Worm (Caenorhabditis elegans) whole organism, L4 larva: ENCODE results near the gene srh-213.
A peak's percentile ranks its signal among the peaks of the same experiment; 100 is the strongest.

Experiments used
- D1046.2 ChIP-seq: fragments of 200-800 bp; sonication (Bioruptor generic); IDR thresholded peaks from 2 replicates; pipeline ENCODE4 v1.3.6; 2022; ENCODE audit warnings: missing genetic modification characterization, missing compliant biosample characterization
- F44E2.7 ChIP-seq: fragments of 200-800 bp; sonication (Bioruptor generic); IDR thresholded peaks from 2 replicates; pipeline ENCODE4 v2.1.2; 2022; ENCODE audit warnings: missing genetic modification characterization, missing compliant biosample characterization
- F49E8.2 ChIP-seq: sonication (generic microtip); optimal IDR thresholded peaks from 2 replicates; lab custom pipeline; 2016; ENCODE audit warnings: missing compliant biosample characterization, mild to moderate bottlenecking, missing genetic modification characterization, borderline replicate concordance
- T20F7.1 ChIP-seq: fragments of 200-800 bp; sonication (Bioruptor generic); optimal IDR thresholded peaks from 2 replicates; lab custom pipeline; 2018; ENCODE audit warnings: mild to moderate bottlenecking, missing genetic modification characterization, missing compliant biosample characterization
- Y48G9A.11 ChIP-seq: fragments of 200-800 bp; sonication (Bioruptor generic); IDR thresholded peaks from 2 replicates; pipeline ENCODE4 v1.3.6; 2022; ENCODE audit warnings: missing genetic modification reagents, missing genetic modification characterization, missing compliant biosample characterization
- aha-1 ChIP-seq: fragments of 150-350 bp; peaks from one replicate; lab custom pipeline; 2014; ENCODE audit warnings: missing biosample characterization, missing genetic modification characterization
- ama-1 ChIP-seq: fragments of 150-350 bp; optimal IDR thresholded peaks from 2 replicates; lab custom pipeline; 2014; ENCODE audit warnings: inconsistent platforms, mixed read lengths
- arid-1 ChIP-seq: fragments of 200-800 bp; sonication (Bioruptor generic); conservative IDR thresholded peaks from 2 replicates; pipeline ENCODE4 v1.3.6; 2022; ENCODE audit warnings: missing genetic modification reagents, missing genetic modification characterization, missing compliant biosample characterization
- attf-4 ChIP-seq: sonication (generic microtip); optimal IDR thresholded peaks from 3 replicates; lab custom pipeline; 2017; ENCODE audit warnings: missing biosample characterization, missing genetic modification characterization
- ceh-44 ChIP-seq: fragments of 200-800 bp; sonication (Bioruptor generic); IDR thresholded peaks from 2 replicates; pipeline ENCODE4 v1.3.6; 2022; ENCODE audit warnings: missing genetic modification reagents, missing genetic modification characterization, missing compliant biosample characterization
- ceh-82 ChIP-seq: sonication (generic microtip); optimal IDR thresholded peaks from 2 replicates; lab custom pipeline; 2017; ENCODE audit warnings: missing biosample characterization, missing genetic modification characterization
- ces-1 ChIP-seq: fragments of 150-350 bp; sonication (generic microtip); optimal IDR thresholded peaks from 4 replicates; lab custom pipeline; 2014; ENCODE audit warnings: missing biosample characterization, missing genetic modification reagents, missing genetic modification characterization
- daf-16 ChIP-seq, 3 experiments: sonication (generic microtip); optimal IDR thresholded peaks; 2 replicates each; lab custom pipeline; 2016 to 2017; ENCODE audit warnings: missing genetic modification characterization in 3 of 3, missing genetic modification reagents in 3 of 3, mild to moderate bottlenecking in 2 of 3, missing compliant biosample characterization in 2 of 3, missing biosample characterization in 1 of 3, moderate library complexity in 1 of 3
- daf-19 ChIP-seq: fragments of 200-800 bp; sonication (Bioruptor generic); conservative IDR thresholded peaks from 2 replicates; pipeline ENCODE4 v1.3.6; 2022; ENCODE audit warnings: missing genetic modification characterization, missing compliant biosample characterization
- dmd-9 ChIP-seq: fragments of 200-800 bp; sonication (Bioruptor generic); IDR thresholded peaks from 2 replicates; pipeline ENCODE4 v1.3.6; 2022; ENCODE audit warnings: missing genetic modification reagents, missing genetic modification characterization, missing compliant biosample characterization
- dpl-1 ChIP-seq: fragments of 150-350 bp; optimal IDR thresholded peaks from 2 replicates; lab custom pipeline; 2014; ENCODE audit warnings: missing biosample characterization, missing genetic modification reagents, missing genetic modification characterization
- egl-43 ChIP-seq: fragments of 200-800 bp; sonication (Bioruptor generic); IDR thresholded peaks from 2 replicates; pipeline ENCODE4 v1.3.6; 2022; ENCODE audit warnings: missing genetic modification reagents, missing genetic modification characterization, missing compliant biosample characterization
- fkh-10 ChIP-seq: fragments of 150-350 bp; optimal IDR thresholded peaks from 2 replicates; lab custom pipeline; 2014; ENCODE audit warnings: missing biosample characterization, missing genetic modification reagents, missing genetic modification characterization
- hif-1 ChIP-seq, 2 experiments: sonication (generic microtip); optimal IDR thresholded peaks; 2 replicates each; lab custom pipeline; 2016 to 2017; ENCODE audit warnings: missing compliant biosample characterization in 2 of 2, missing genetic modification characterization in 2 of 2, missing genetic modification reagents in 2 of 2, missing genotype in 2 of 2, mild to moderate bottlenecking in 1 of 2
- hlh-11 ChIP-seq: fragments of 200-800 bp; sonication (Bioruptor generic); optimal IDR thresholded peaks from 2 replicates; lab custom pipeline; 2018; ENCODE audit warnings: mild to moderate bottlenecking, missing genetic modification characterization, missing compliant biosample characterization
- hlh-30 ChIP-seq: sonication (generic microtip); optimal IDR thresholded peaks from 2 replicates; lab custom pipeline; 2017; ENCODE audit warnings: antibody characterized with exemption, mild to moderate bottlenecking, missing genetic modification characterization, missing compliant biosample characterization; ENCODE audit not compliant: insufficient read depth
- hmg-1.1 ChIP-seq: fragments of 200-800 bp; sonication (Bioruptor generic); IDR thresholded peaks from 2 replicates; pipeline ENCODE4 v1.3.6; 2022; ENCODE audit warnings: missing genetic modification reagents, missing genetic modification characterization, missing compliant biosample characterization
- lin-13 ChIP-seq: fragments of 150-350 bp; optimal IDR thresholded peaks from 2 replicates; lab custom pipeline; 2014; ENCODE audit warnings: missing biosample characterization, missing genetic modification reagents, missing genetic modification characterization
- lin-29 ChIP-seq: fragments of 200-800 bp; sonication (Bioruptor generic); IDR thresholded peaks from 2 replicates; pipeline ENCODE4 v1.3.6; 2022; ENCODE audit warnings: missing genetic modification reagents, missing genetic modification characterization, missing compliant biosample characterization
- lin-38 ChIP-seq: fragments of 200-800 bp; sonication (Bioruptor generic); IDR thresholded peaks from 2 replicates; pipeline ENCODE4 v1.3.6; 2022; ENCODE audit warnings: missing genetic modification reagents, missing genetic modification characterization, missing compliant biosample characterization
- lin-39 ChIP-seq: fragments of 150-350 bp; optimal IDR thresholded peaks from 2 replicates; lab custom pipeline; 2014; ENCODE audit warnings: missing biosample characterization, missing genetic modification reagents, missing genetic modification characterization
- madf-5 ChIP-seq, 2 experiments: fragments of 200-800 bp; sonication (Bioruptor generic); IDR thresholded peaks; 2 replicates each; pipeline ENCODE4 v1.3.6; 2022; ENCODE audit warnings: missing compliant biosample characterization in 2 of 2, missing genetic modification characterization in 2 of 2
- mdl-1 ChIP-seq, 2 experiments: fragments of 150-350 bp in 1 of 2; sonication (generic microtip) in 1 of 2; optimal IDR thresholded peaks; 2 replicates each; lab custom pipeline; 2014 to 2017; ENCODE audit warnings: missing biosample characterization in 2 of 2, missing genetic modification characterization in 2 of 2
- mep-1 ChIP-seq: fragments of 150-350 bp; sonication (generic microtip); optimal IDR thresholded peaks from 3 replicates; lab custom pipeline; 2014; ENCODE audit warnings: missing biosample characterization, missing genetic modification characterization
- mxl-3 ChIP-seq: fragments of 200-800 bp; sonication (Bioruptor generic); optimal IDR thresholded peaks from 2 replicates; lab custom pipeline; 2018; ENCODE audit warnings: mild to moderate bottlenecking, missing genetic modification characterization, missing compliant biosample characterization
- nhr-102 ChIP-seq: sonication (generic microtip); optimal IDR thresholded peaks from 2 replicates; lab custom pipeline; 2016; ENCODE audit warnings: mild to moderate bottlenecking, missing genetic modification characterization, moderate library complexity, missing compliant biosample characterization
- nhr-42 ChIP-seq: fragments of 200-800 bp; sonication (Bioruptor generic); IDR thresholded peaks from 2 replicates; pipeline ENCODE4 v1.3.6; 2022; ENCODE audit warnings: missing genetic modification characterization, missing compliant biosample characterization
- nhr-6 ChIP-seq: fragments of 150-350 bp; optimal IDR thresholded peaks from 2 replicates; lab custom pipeline; 2014; ENCODE audit warnings: missing biosample characterization, missing genetic modification characterization
- nhr-76 ChIP-seq: fragments of 150-350 bp; optimal IDR thresholded peaks from 2 replicates; lab custom pipeline; 2014; ENCODE audit warnings: missing biosample characterization, missing genetic modification characterization
- nhr-77 ChIP-seq: fragments of 150-350 bp; optimal IDR thresholded peaks from 2 replicates; lab custom pipeline; 2014; ENCODE audit warnings: missing biosample characterization, missing genetic modification characterization
- pha-4 ChIP-seq, 2 experiments: fragments of 150-350 bp in 1 of 2; fragments of 200-800 bp in 1 of 2; sonication (Bioruptor generic) in 1 of 2; IDR thresholded peaks in 1 of 2; optimal IDR thresholded peaks in 1 of 2; 2 replicates each; pipeline versions ENCODE4 v1.3.6 to Lab custom; 2014 to 2022; ENCODE audit warnings: missing genetic modification characterization in 2 of 2, missing genetic modification reagents in 2 of 2, missing biosample characterization in 1 of 2, missing compliant biosample characterization in 1 of 2
- sdz-12 ChIP-seq: fragments of 200-800 bp; sonication (Bioruptor generic); optimal IDR thresholded peaks from 2 replicates; lab custom pipeline; 2018; ENCODE audit warnings: mild to moderate bottlenecking, missing genetic modification characterization, missing compliant biosample characterization
- set-16 ChIP-seq: fragments of 200-800 bp; sonication (Bioruptor generic); IDR thresholded peaks from 2 replicates; pipeline ENCODE4 v1.3.6; 2022; ENCODE audit warnings: missing genetic modification reagents, missing genetic modification characterization, missing compliant biosample characterization
- skn-1 ChIP-seq: fragments of 150-350 bp; optimal IDR thresholded peaks from 2 replicates; lab custom pipeline; 2014; ENCODE audit warnings: missing biosample characterization, missing genetic modification characterization
- snpc-1.2 ChIP-seq: fragments of 200-800 bp; sonication (Bioruptor generic); IDR thresholded peaks from 2 replicates; pipeline ENCODE4 v1.3.6; 2022; ENCODE audit warnings: missing genetic modification reagents, missing genetic modification characterization, missing compliant biosample characterization
- spr-1 ChIP-seq: sonication (generic microtip); optimal IDR thresholded peaks from 2 replicates; lab custom pipeline; 2016; ENCODE audit warnings: mild to moderate bottlenecking, missing genetic modification characterization, missing compliant biosample characterization
- spr-3 ChIP-seq: fragments of 200-800 bp; sonication (Bioruptor generic); optimal IDR thresholded peaks from 2 replicates; lab custom pipeline; 2018; ENCODE audit warnings: mild to moderate bottlenecking, missing genetic modification characterization, missing compliant biosample characterization
- tra-1 ChIP-seq: fragments of 200-800 bp; sonication (Bioruptor generic); IDR thresholded peaks from 2 replicates; pipeline ENCODE4 v1.3.6; 2022; ENCODE audit warnings: missing genetic modification reagents, missing genetic modification characterization, missing compliant biosample characterization
- unc-62 ChIP-seq, 3 experiments: fragments of 150-350 bp in 1 of 3; sonication (generic microtip); optimal IDR thresholded peaks in 2 of 3; peaks in 1 of 3; 1 replicate in 1 of 3; 2 replicates in 2 of 3; lab custom pipeline; 2014 to 2017; ENCODE audit warnings: missing biosample characterization in 3 of 3, missing genetic modification characterization in 3 of 3, missing genetic modification reagents in 3 of 3, missing genotype in 1 of 3
- vab-7 ChIP-seq: fragments of 200-800 bp; sonication (Bioruptor generic); IDR thresholded peaks from 2 replicates; pipeline ENCODE4 v1.3.6; 2022; ENCODE audit warnings: missing genetic modification reagents, missing genetic modification characterization, missing compliant biosample characterization
- ztf-11 ChIP-seq: fragments of 150-350 bp; optimal IDR thresholded peaks from 2 replicates; lab custom pipeline; 2014; ENCODE audit warnings: missing biosample characterization, missing genetic modification characterization

srh-213 gene

DNA sequence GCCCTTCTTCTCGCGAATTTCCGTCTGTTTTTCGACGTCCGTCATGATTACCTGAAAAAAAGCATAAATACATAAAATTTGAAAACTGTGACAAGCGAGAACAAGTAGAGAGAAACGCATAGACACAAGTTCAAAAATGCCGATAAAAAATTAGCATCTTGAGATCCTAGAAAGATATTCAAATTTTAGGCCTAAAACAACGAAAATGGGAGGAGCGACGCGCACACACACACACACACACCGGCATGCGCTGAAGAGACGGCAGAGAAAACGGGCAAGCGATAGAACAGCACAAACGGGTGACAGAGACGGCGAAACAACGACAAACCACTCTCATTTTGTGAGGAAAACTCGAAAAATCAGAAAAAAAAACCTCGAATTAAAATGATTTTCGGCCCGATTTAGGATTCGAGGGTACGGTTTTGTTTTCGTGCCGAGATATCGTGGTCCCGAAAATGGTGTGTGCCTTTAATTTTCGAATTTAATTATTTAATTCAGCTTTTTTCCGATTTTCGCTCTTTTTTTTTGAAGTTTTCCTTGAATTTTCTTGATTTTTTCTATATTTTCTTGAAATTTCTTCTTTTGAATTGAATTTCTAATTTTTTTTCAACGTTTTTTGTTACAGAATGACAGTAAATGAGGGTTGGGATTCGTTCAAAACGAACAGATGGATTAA is 8.7 kb downstream of the srh-213 start, which contains the start of the genes rpl-11.1 and T22F3.2:
Gene rpl-11.1 (minus strand): TSS at position 51 of the 676 bp plus-strand sequence.
Gene T22F3.2 (plus strand): TSS at position 626 of the 676 bp plus-strand sequence.
- no peak for TF ChIP-seq daf-16 (GFP tag; optimal IDR thresholded peaks at IDR 0.05; lab: Kevin White, UChicago)
- peak; percentile 9 for TF ChIP-seq daf-16 (tag; optimal IDR thresholded peaks at IDR 0.05; lab: Kevin White, UChicago)
- TF ChIP-seq mep-1, result peak; percentile 9
- no peak for TF ChIP-seq nhr-42
- peak; percentile 22 for TF ChIP-seq hlh-30 (tag; lab: Kevin White, UChicago)
- TF ChIP-seq spr-1 (tag; lab: Kevin White, UChicago), result no peak
- no peak for TF ChIP-seq ceh-82 (tag; lab: Kevin White, UChicago)
- peak in 1 of 2 experiments; percentile 34 for TF ChIP-seq mdl-1 (tag; optimal IDR thresholded peaks at IDR 0.05; lab: Kevin White, UChicago)
- TF ChIP-seq ama-1, result no peak
- TF ChIP-seq T20F7.1 (GFP tag; lab: Kevin White, UChicago), result no peak
- peak; percentile 5 for TF ChIP-seq hlh-11
- no peak for TF ChIP-seq dmd-9 (GFP tag; lab: Robert Waterston, UW)
- peak; percentile 42; the same call in 1 of the 2 replicates for TF ChIP-seq hmg-1.1 (GFP tag; lab: Robert Waterston, UW)
- TF ChIP-seq pha-4 (GFP tag; IDR thresholded peaks at IDR 0.05; lab: Robert Waterston, UW), result no peak
- no peak for TF ChIP-seq pha-4 (tag; optimal IDR thresholded peaks at IDR 0.05; lab: Kevin White, UChicago)
- 0 out of 2 replicates have a peak, but pooled peaks have one; percentile 24 for TF ChIP-seq D1046.2 (GFP tag; lab: Robert Waterston, UW)
- no peak for TF ChIP-seq sdz-12
- TF ChIP-seq ces-1 (GFP tag; lab: Kevin White, UChicago), result no peak
- TF ChIP-seq dpl-1 (GFP tag; lab: Kevin White, UChicago), result no peak
- TF ChIP-seq ztf-11 (tag; lab: Kevin White, UChicago), result no peak
- TF ChIP-seq aha-1 (tag; lab: Kevin White, UChicago), result no peak
- no peak for TF ChIP-seq lin-13
- TF ChIP-seq attf-4 (tag; lab: Kevin White, UChicago), result no peak
- TF ChIP-seq hif-1 (tag; optimal IDR thresholded peaks at IDR 0.05; lab: Kevin White, UChicago), result peak in 1 of 2 experiments; percentile 34
- TF ChIP-seq ceh-44 (GFP tag; lab: Robert Waterston, UW), result no peak
- TF ChIP-seq unc-62 (GFP tag; optimal IDR thresholded peaks at IDR 0.05 in 1 of 2; lab: Kevin White, UChicago), result peak in 1 of 2 experiments; percentile 47
- no peak for TF ChIP-seq unc-62 (tag; optimal IDR thresholded peaks at IDR 0.05; lab: Kevin White, UChicago)
- no peak for TF ChIP-seq fkh-10

DNA sequence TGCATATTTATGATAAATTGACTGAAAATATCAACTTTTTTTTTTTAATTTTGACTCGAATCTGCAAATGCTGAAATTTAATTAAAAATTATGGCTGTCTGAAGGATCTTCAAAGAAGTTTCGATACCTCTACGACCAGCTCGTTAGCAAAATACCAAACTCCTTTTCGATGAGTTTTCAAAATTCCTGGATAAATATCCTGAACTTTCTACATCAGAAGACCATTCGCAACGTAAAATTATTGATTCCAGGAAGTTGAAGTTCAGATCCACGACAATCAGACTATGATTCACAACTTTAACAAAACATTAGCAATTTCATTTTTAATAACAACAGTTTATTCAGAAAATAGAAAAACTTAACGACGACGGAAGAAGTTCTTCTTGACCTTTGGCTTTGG is 9.8 kb downstream of the srh-213 start:
- no peak for TF ChIP-seq lin-29 (GFP tag; lab: Robert Waterston, UW)
- no peak for TF ChIP-seq set-16
- TF ChIP-seq spr-3 (GFP tag; lab: Kevin White, UChicago), result no peak
- TF ChIP-seq daf-19, result no peak
- no peak; the same call in 1 of the 2 replicates for TF ChIP-seq pha-4 (GFP tag; IDR thresholded peaks at IDR 0.05; lab: Robert Waterston, UW)
- no peak for TF ChIP-seq pha-4 (tag; optimal IDR thresholded peaks at IDR 0.05; lab: Kevin White, UChicago)
- TF ChIP-seq tra-1 (GFP tag; lab: Robert Waterston, UW), result no peak
- peak; percentile 74 for TF ChIP-seq snpc-1.2
- TF ChIP-seq nhr-77, result no peak
- no peak for TF ChIP-seq nhr-76 (tag; lab: Kevin White, UChicago)
- peak; percentile 57 for TF ChIP-seq lin-38 (GFP tag; lab: Robert Waterston, UW)
- TF ChIP-seq mxl-3, result no peak
- peak; percentile 51; the same call in 1 of the 2 replicates for TF ChIP-seq arid-1 (GFP tag; lab: Robert Waterston, UW)
- peak; percentile 78 for TF ChIP-seq Y48G9A.11 (GFP tag; lab: Robert Waterston, UW)
- no peak for TF ChIP-seq daf-16 (GFP tag; optimal IDR thresholded peaks at IDR 0.05; lab: Kevin White, UChicago)
- TF ChIP-seq daf-16 (tag; optimal IDR thresholded peaks at IDR 0.05; lab: Kevin White, UChicago), result peak; percentile 42
- TF ChIP-seq ama-1, result peak; percentile 87
- TF ChIP-seq lin-39 (tag; lab: Kevin White, UChicago), result no peak
- TF ChIP-seq F49E8.2 (tag; lab: Kevin White, UChicago), result peak; percentile 88
- no peak for TF ChIP-seq spr-1 (tag; lab: Kevin White, UChicago)
- peak; percentile 22 for TF ChIP-seq nhr-102 (tag; lab: Kevin White, UChicago)
- no peak for TF ChIP-seq hmg-1.1 (GFP tag; lab: Robert Waterston, UW)
- peak; percentile 30 for TF ChIP-seq aha-1 (tag; lab: Kevin White, UChicago)
- TF ChIP-seq nhr-6 (tag; lab: Kevin White, UChicago), result no peak
- no peak for TF ChIP-seq madf-5 (GFP tag; IDR thresholded peaks at IDR 0.05; lab: Robert Waterston, UW)
- TF ChIP-seq skn-1 (tag; lab: Kevin White, UChicago), result no peak
- no peak for TF ChIP-seq F44E2.7 (GFP tag; lab: Robert Waterston, UW)
- no peak for TF ChIP-seq egl-43 (GFP tag; lab: Robert Waterston, UW)
- TF ChIP-seq vab-7 (GFP tag; lab: Robert Waterston, UW), result 0 out of 2 replicates have a peak, but pooled peaks have one; percentile 14
- TF ChIP-seq unc-62 (GFP tag; optimal IDR thresholded peaks at IDR 0.05 in 1 of 2; lab: Kevin White, UChicago), result no peak
- TF ChIP-seq unc-62 (tag; optimal IDR thresholded peaks at IDR 0.05; lab: Kevin White, UChicago), result no peak
